Worm (Caenorhabditis elegans) whole organism, L4/young adult: Measurements from ENCODE around the gene C29F3.7.

Experiments used
- W03F9.2 ChIP-seq: fragments of 150-350 bp; optimal IDR thresholded peaks from 2 replicates; lab custom pipeline; 2014; ENCODE audit warnings: missing biosample characterization, missing genetic modification characterization
- dao-5 ChIP-seq: sonication (generic microtip); optimal IDR thresholded peaks from 2 replicates; lab custom pipeline; 2016; ENCODE audit warnings: missing genotype, missing genetic modification characterization, moderate library complexity, missing compliant biosample characterization

DNA sequence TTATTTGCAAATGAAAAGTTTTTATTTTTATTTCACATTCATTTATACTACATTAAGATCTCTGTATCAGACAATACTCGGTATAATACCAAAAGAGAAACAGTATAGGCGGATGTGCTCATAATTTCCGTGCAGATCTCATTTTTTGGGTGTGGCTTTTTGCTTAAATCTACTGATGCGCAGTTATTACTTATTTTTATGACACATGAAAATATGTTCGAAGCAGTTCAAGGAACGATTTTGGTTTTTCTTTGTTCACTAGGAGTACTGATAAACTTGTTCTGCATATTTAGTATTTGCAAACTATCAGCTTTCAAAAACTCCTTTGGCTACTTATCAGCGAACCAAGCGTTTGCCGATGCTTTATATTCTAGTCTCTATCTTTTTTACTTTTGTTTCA is 2.3 kb upstream of the C29F3.7 start, which contains the start of gene srx-58:
- TF ChIP-seq dao-5 (tag; lab: Kevin White, UChicago) (no peak), W03F9.2 (tag; lab: Kevin White, UChicago) (no peak)
